Fruit fly (Drosophila melanogaster) whole organism, prepupa: ENCODE results near the gene CG32026.

Experiments
- Blimp-1 ChIP-seq: fragments of 200-800 bp; sonication (Bioruptor generic); optimal IDR thresholded peaks from 3 replicates; lab custom pipeline; 2017; ENCODE audit warnings: missing biosample characterization, missing genetic modification characterization, mild to moderate bottlenecking, moderate library complexity, missing genetic modification reagents
- CG10631 ChIP-seq: fragments of 200-800 bp; sonication (Bioruptor generic); optimal IDR thresholded peaks from 2 replicates; lab custom pipeline; 2016; ENCODE audit warnings: missing biosample characterization, missing genetic modification characterization
- CG10669 ChIP-seq: fragments of 200-800 bp; sonication (Bioruptor generic); optimal IDR thresholded peaks from 3 replicates; lab custom pipeline; 2018; ENCODE audit warnings: missing biosample characterization, mild to moderate bottlenecking, missing genetic modification characterization, moderate library complexity
- CG11294 ChIP-seq: fragments of 200-800 bp; sonication (Bioruptor generic); IDR thresholded peaks from 2 replicates; pipeline ENCODE4 v1.3.6; 2022; ENCODE audit warnings: missing biosample characterization, missing genetic modification characterization
- CG15336 ChIP-seq: fragments of 200-800 bp; sonication (Bioruptor generic); IDR thresholded peaks from 2 replicates; pipeline ENCODE4 v1.3.6; 2022; ENCODE audit warnings: missing biosample characterization, missing genetic modification characterization
- CG16779 ChIP-seq: fragments of 200-800 bp; sonication (Bioruptor generic); optimal IDR thresholded peaks from 3 replicates; lab custom pipeline; 2017; ENCODE audit warnings: missing biosample characterization, mild to moderate bottlenecking, missing genetic modification characterization
- CG32006 ChIP-seq: fragments of 200-800 bp; sonication (Bioruptor generic); optimal IDR thresholded peaks from 3 replicates; lab custom pipeline; 2017; ENCODE audit warnings: missing biosample characterization, mild to moderate bottlenecking, missing genetic modification characterization
- CG3919 ChIP-seq: fragments of 200-800 bp; sonication (Bioruptor generic); optimal IDR thresholded peaks from 3 replicates; lab custom pipeline; 2016; ENCODE audit warnings: missing biosample characterization, missing genetic modification characterization
- CG4318 ChIP-seq: fragments of 200-800 bp; sonication (Bioruptor generic); optimal IDR thresholded peaks from 3 replicates; lab custom pipeline; 2017; ENCODE audit warnings: missing biosample characterization, mild to moderate bottlenecking, missing genetic modification characterization
- CG6163 ChIP-seq: fragments of 200-800 bp; sonication (Bioruptor generic); IDR thresholded peaks from 3 replicates; pipeline ENCODE4 v1.3.6; 2022; ENCODE audit warnings: missing biosample characterization, missing genetic modification characterization
- CG6276 ChIP-seq: fragments of 200-800 bp; sonication (Bioruptor generic); optimal IDR thresholded peaks from 2 replicates; lab custom pipeline; 2017; ENCODE audit warnings: missing biosample characterization, mild to moderate bottlenecking, missing genetic modification characterization
- CG6792 ChIP-seq: fragments of 200-800 bp; sonication (Bioruptor generic); optimal IDR thresholded peaks from 3 replicates; lab custom pipeline; 2016; ENCODE audit warnings: missing biosample characterization, missing genetic modification characterization
- CG6854 ChIP-seq: fragments of 200-800 bp; sonication (Bioruptor generic); optimal IDR thresholded peaks from 2 replicates; lab custom pipeline; 2017; ENCODE audit warnings: missing biosample characterization, mild to moderate bottlenecking, missing genetic modification characterization
- CG7368 ChIP-seq: fragments of 200-800 bp; sonication (Bioruptor generic); optimal IDR thresholded peaks from 3 replicates; lab custom pipeline; 2016; ENCODE audit warnings: missing biosample characterization, missing genetic modification characterization
- CG8119 ChIP-seq: fragments of 200-800 bp; sonication (Bioruptor generic); IDR thresholded peaks from 3 replicates; pipeline ENCODE4 v1.3.6; 2022; ENCODE audit warnings: missing biosample characterization, missing genetic modification characterization
- CG8319 ChIP-seq: fragments of 200-800 bp; sonication (Bioruptor generic); optimal IDR thresholded peaks from 3 replicates; lab custom pipeline; 2016; ENCODE audit warnings: missing biosample characterization, missing genetic modification characterization
- CG8632 ChIP-seq: fragments of 200-800 bp; sonication (Bioruptor generic); optimal IDR thresholded peaks from 3 replicates; lab custom pipeline; 2016; ENCODE audit warnings: missing biosample characterization, missing genetic modification characterization
- Eip78C ChIP-seq: fragments of 200-800 bp; sonication (Bioruptor generic); peaks from one replicate; lab custom pipeline; 2016; ENCODE audit warnings: missing biosample characterization, missing genetic modification characterization
- Eip93F ChIP-seq: fragments of 200-800 bp; sonication (Bioruptor generic); optimal IDR thresholded peaks from 2 replicates; lab custom pipeline; 2016; ENCODE audit warnings: missing biosample characterization, mild to moderate bottlenecking, missing genetic modification characterization
- Gug ChIP-seq: fragments of 200-800 bp; sonication (Bioruptor generic); IDR thresholded peaks from 2 replicates; pipeline ENCODE4 v1.3.6; 2022; ENCODE audit warnings: missing biosample characterization, missing genetic modification characterization
- Hr38 ChIP-seq: sonication (Bioruptor generic); optimal IDR thresholded peaks from 2 replicates; lab custom pipeline; 2016; ENCODE audit warnings: missing biosample characterization, missing genetic modification characterization
- Hr39 ChIP-seq: fragments of 200-800 bp; sonication (Bioruptor generic); optimal IDR thresholded peaks from 2 replicates; lab custom pipeline; 2016; ENCODE audit warnings: missing biosample characterization, missing genetic modification characterization
- Hr4 ChIP-seq: fragments of 200-800 bp; sonication (Bioruptor generic); optimal IDR thresholded peaks from 3 replicates; lab custom pipeline; 2016; ENCODE audit warnings: missing biosample characterization, missing genetic modification characterization
- Lpt ChIP-seq: fragments of 200-800 bp; sonication (Bioruptor generic); optimal IDR thresholded peaks from 3 replicates; lab custom pipeline; 2016; ENCODE audit warnings: missing biosample characterization, missing genetic modification characterization
- Met ChIP-seq: fragments of 200-800 bp; sonication (Bioruptor generic); optimal IDR thresholded peaks from 3 replicates; lab custom pipeline; 2016; ENCODE audit warnings: missing biosample characterization, missing genetic modification characterization
- Smox ChIP-seq: fragments of 200-800 bp; sonication (Bioruptor generic); optimal IDR thresholded peaks from 3 replicates; lab custom pipeline; 2016; ENCODE audit warnings: missing biosample characterization, missing genetic modification characterization
- Sox102F ChIP-seq: fragments of 200-800 bp; sonication (Bioruptor generic); optimal IDR thresholded peaks from 2 replicates; lab custom pipeline; 2016; ENCODE audit warnings: missing biosample characterization, mild to moderate bottlenecking, missing genetic modification characterization
- Sox14 ChIP-seq: fragments of 200-800 bp; sonication (Bioruptor generic); optimal IDR thresholded peaks from 3 replicates; lab custom pipeline; 2016; ENCODE audit warnings: missing biosample characterization, missing genetic modification characterization
- Sox15 ChIP-seq: fragments of 200-800 bp; sonication (Bioruptor generic); optimal IDR thresholded peaks from 3 replicates; lab custom pipeline; 2016; ENCODE audit warnings: missing biosample characterization, missing genetic modification characterization
- achi ChIP-seq: fragments of 200-800 bp; sonication (Bioruptor generic); optimal IDR thresholded peaks from 3 replicates; lab custom pipeline; 2016; ENCODE audit warnings: missing biosample characterization, missing genetic modification characterization
- acj6 ChIP-seq: fragments of 200-800 bp; sonication (Bioruptor generic); optimal IDR thresholded peaks from 3 replicates; lab custom pipeline; 2016; ENCODE audit warnings: missing biosample characterization, missing genetic modification characterization
- dsx ChIP-seq: fragments of 200-800 bp; optimal IDR thresholded peaks from 3 replicates; lab custom pipeline; 2019; ENCODE audit warnings: missing biosample characterization, mild to moderate bottlenecking, missing genetic modification characterization, moderate library complexity; ENCODE audit not compliant: poor library complexity, severe bottlenecking
- eg ChIP-seq: fragments of 200-800 bp; sonication (Bioruptor generic); IDR thresholded peaks from 3 replicates; pipeline ENCODE4 v1.3.6; 2022; ENCODE audit warnings: missing biosample characterization, missing genetic modification characterization
- esn ChIP-seq: fragments of 200-800 bp; sonication (Bioruptor generic); optimal IDR thresholded peaks from 2 replicates; lab custom pipeline; 2016; ENCODE audit warnings: missing biosample characterization, mild to moderate bottlenecking, missing genetic modification characterization, moderate library complexity
- fd85E ChIP-seq: fragments of 200-800 bp; sonication (Bioruptor generic); optimal IDR thresholded peaks from 3 replicates; lab custom pipeline; 2016; ENCODE audit warnings: missing biosample characterization, missing genetic modification characterization
- fkh ChIP-seq: fragments of 200-800 bp; sonication (Bioruptor generic); optimal IDR thresholded peaks from 3 replicates; lab custom pipeline; 2017; ENCODE audit warnings: missing biosample characterization, mild to moderate bottlenecking, missing genetic modification characterization, moderate library complexity
- salr ChIP-seq, 2 experiments: fragments of 200-800 bp; sonication (Bioruptor generic); optimal IDR thresholded peaks; 3 replicates each; lab custom pipeline; 2016 to 2018; ENCODE audit warnings: missing biosample characterization in 2 of 2, missing genetic modification characterization in 2 of 2, mild to moderate bottlenecking in 1 of 2
- spab ChIP-seq: fragments of 200-800 bp; sonication (Bioruptor generic); optimal IDR thresholded peaks from 2 replicates; lab custom pipeline; 2017; ENCODE audit warnings: missing biosample characterization, mild to moderate bottlenecking, missing genetic modification characterization, missing genetic modification reagents
- ss ChIP-seq, 2 experiments: fragments of 200-800 bp; sonication (Bioruptor generic); optimal IDR thresholded peaks; 2 replicates in 1 of 2; 3 replicates in 1 of 2; lab custom pipeline; 2017 to 2018; ENCODE audit warnings: mild to moderate bottlenecking in 2 of 2, missing biosample characterization in 2 of 2, missing genetic modification characterization in 2 of 2, moderate library complexity in 1 of 2
- svp ChIP-seq: fragments of 200-800 bp; sonication (Bioruptor generic); peaks from one replicate; lab custom pipeline; 2016; ENCODE audit warnings: missing biosample characterization, missing genetic modification characterization
- vri ChIP-seq: fragments of 200-800 bp; sonication (Bioruptor generic); optimal IDR thresholded peaks from 3 replicates; lab custom pipeline; 2016; ENCODE audit warnings: missing biosample characterization, mild to moderate bottlenecking, missing genetic modification characterization

Gene CG32026

DNA sequence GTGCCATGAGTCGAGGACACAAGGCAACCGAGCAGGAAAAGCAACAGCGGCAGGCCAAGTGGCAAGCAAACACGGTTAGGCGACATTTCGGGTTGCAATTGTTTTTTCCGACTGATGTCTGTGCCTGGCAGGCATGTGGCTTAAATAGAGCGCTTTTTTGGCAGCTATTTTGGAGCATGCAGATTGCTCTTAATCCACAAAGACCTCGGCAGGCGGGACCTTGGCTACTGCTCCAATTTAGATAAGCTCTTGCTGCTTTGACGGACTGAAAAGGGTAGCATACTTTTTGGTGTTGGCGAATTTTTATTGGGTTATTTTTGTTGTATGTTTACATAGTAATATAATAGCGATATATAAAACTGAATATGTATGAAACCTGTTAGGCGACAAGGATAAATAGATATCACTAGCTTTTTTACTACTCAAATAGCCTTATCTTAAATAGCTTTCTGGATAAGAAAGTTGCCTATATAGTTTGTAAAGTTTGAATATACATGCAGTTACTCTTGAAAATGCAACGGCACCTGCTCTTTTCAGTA is 29.1 kb upstream of the CG32026 start, which contains the start of the genes CG13312 and CG32024:
TSS of gene CG13312 (minus strand) at position 101 of the 539 bp plus-strand sequence.
TSS of gene CG32024 (plus strand) at position 489 of the 539 bp plus-strand sequence.
- TF ChIP-seq CG6276 (GFP tag; lab: Kevin White, UChicago) (no peak), fkh (GFP tag; lab: Kevin White, UChicago) (peak; percentile 27)

DNA sequence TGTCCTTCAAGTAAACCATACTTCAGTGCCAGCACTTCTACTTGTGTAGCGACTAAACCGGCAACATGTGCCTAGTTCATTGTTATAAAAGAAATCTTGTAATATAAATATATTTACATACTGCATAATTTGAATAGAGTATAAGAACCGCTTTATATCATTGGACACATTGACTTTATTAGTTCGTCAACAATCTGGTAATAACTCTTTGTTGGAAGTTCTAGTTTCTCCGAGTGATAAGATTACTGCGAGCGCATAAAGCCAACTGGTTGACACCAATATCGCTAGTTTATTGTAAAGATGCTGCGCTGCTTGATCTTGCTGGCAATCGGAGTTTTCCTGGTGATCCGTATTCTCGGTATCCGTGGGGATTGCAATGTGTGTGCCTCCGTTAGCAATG is 28.0 kb upstream of the CG32026 start, which contains the start of gene CG13308:
TSS of gene CG13308 (plus strand) at position 301 of the 400 bp plus-strand sequence.
- TF ChIP-seq CG6163 (GFP tag; lab: Robert Waterston, UW) (no peak), CG32006 (no peak), Hr38 (GFP tag; lab: Kevin White, UChicago) (no peak), CG15336 (GFP tag; lab: Robert Waterston, UW) (no peak), acj6 (no peak), CG8319 (GFP tag; lab: Kevin White, UChicago) (no peak), Hr39 (no peak), CG8119 (no peak), fkh (GFP tag; lab: Kevin White, UChicago) (no peak), eg (GFP tag; lab: Robert Waterston, UW) (no peak)

DNA sequence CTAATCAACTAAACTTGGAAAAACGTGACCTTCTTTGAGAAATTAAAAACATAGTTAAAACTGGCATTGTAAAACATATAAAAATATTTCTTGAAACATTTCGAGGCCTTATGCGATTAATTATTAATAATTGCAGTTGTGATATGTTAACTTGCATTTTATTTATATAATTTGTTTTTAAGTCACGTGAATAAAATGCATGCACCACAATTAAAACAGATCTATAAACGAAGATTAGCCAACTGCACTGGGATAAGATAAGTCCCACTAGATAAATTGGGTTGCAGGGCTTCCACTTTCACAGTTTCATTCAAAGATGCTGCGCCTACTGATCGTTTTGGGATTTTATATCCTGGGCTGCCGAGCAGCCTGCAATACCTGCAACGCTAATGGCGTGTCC is 26.2 kb upstream of the CG32026 start, which contains the start of gene CG13309:
TSS of gene CG13309 (plus strand) at position 301 of the 400 bp plus-strand sequence.
- TF ChIP-seq CG10669 (GFP tag; lab: Kevin White, UChicago) (no peak), CG6854 (GFP tag; lab: Kevin White, UChicago) (no peak), CG15336 (GFP tag; lab: Robert Waterston, UW) (no peak), Eip78C (GFP tag; lab: Kevin White, UChicago) (no peak), CG11294 (GFP tag; lab: Robert Waterston, UW) (no peak), salr (GFP tag; optimal IDR thresholded peaks at IDR 0.05; lab: Kevin White, UChicago) (no peak), Eip93F (GFP tag; lab: Kevin White, UChicago) (no peak), CG10631 (GFP tag; lab: Kevin White, UChicago) (no peak), CG8119 (no peak), vri (GFP tag; lab: Kevin White, UChicago) (no peak), Sox15 (GFP tag; lab: Kevin White, UChicago) (no peak), ss (GFP tag; optimal IDR thresholded peaks at IDR 0.05; lab: Kevin White, UChicago) (no peak), Hr4 (no peak), CG7368 (GFP tag; lab: Kevin White, UChicago) (no peak)
- TF ChIP-seq, all 60 proteins: peak for 0

DNA sequence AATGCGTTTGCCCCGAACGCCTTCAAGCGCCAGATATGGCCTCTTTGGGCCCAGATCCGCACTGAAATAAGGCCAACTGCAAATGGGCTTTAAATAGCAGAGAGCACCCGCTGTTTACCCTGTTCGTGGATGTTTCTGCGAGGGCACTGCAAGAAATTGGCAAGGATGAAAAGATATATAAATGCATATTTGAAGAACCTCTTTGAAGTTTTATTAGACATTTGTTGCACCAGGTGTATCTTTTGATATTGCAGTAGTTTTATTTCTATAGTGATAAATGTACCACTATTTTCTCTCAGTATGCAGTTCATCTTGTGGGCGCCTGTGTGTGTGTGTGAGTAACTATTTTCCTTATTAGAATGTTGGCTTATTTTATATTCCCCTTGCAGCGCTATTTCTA is 22.8 kb upstream of the CG32026 start:
- TF ChIP-seq CG8319 (GFP tag; lab: Kevin White, UChicago) (peak; percentile 41), CG15336 (GFP tag; lab: Robert Waterston, UW) (peak; percentile 85), vri (GFP tag; lab: Kevin White, UChicago) (no peak), CG8632 (GFP tag; lab: Kevin White, UChicago) (peak; percentile 5), fkh (GFP tag; lab: Kevin White, UChicago) (no peak), salr (GFP tag; optimal IDR thresholded peaks at IDR 0.05; lab: Kevin White, UChicago) (peak in 1 of 2 experiments; percentile 53), CG3919 (peak; percentile 63), Lpt (GFP tag; lab: Kevin White, UChicago) (peak; percentile 35), CG11294 (GFP tag; lab: Robert Waterston, UW) (peak; percentile 78), Hr4 (peak; percentile 63), CG10631 (GFP tag; lab: Kevin White, UChicago) (peak; percentile 32), CG7368 (GFP tag; lab: Kevin White, UChicago) (peak; percentile 7), CG32006 (peak; percentile 68), Sox15 (GFP tag; lab: Kevin White, UChicago) (no peak), Sox14 (peak; percentile 44), esn (GFP tag; lab: Kevin White, UChicago) (no peak), Met (no peak), acj6 (peak; percentile 39), CG8119 (peak; percentile 84), Sox102F (GFP tag; lab: Kevin White, UChicago) (no peak), Gug (GFP tag; lab: Robert Waterston, UW) (peak; percentile 60), Blimp-1 (GFP tag; lab: Kevin White, UChicago) (no peak), ss (GFP tag; optimal IDR thresholded peaks at IDR 0.05; lab: Kevin White, UChicago) (peak; percentile 27 to 31), achi (peak; percentile 50), spab (peak; percentile 46), Eip78C (GFP tag; lab: Kevin White, UChicago) (peak; percentile 90), CG10669 (GFP tag; lab: Kevin White, UChicago) (peak; percentile 57), fd85E (no peak), CG4318 (GFP tag; lab: Kevin White, UChicago) (peak; percentile 9), CG16779 (tag; lab: Kevin White, UChicago) (no peak), eg (GFP tag; lab: Robert Waterston, UW) (peak; percentile 86), dsx (peak; percentile 48), CG6276 (GFP tag; lab: Kevin White, UChicago) (peak; percentile 43), svp (GFP tag; lab: Kevin White, UChicago) (no peak), Smox (GFP tag; lab: Kevin White, UChicago) (no peak), CG6792 (peak; percentile 5)
